Fruit fly (Drosophila melanogaster): ENCODE measurements around the gene Ent1.

Gene Ent1

dm6 chr2L:309177-309576, 48.5 kb downstream of the Ent1 start (continued):
- TF ChIP-seq sc (optimal IDR thresholded peaks at IDR 0.05): no peak
- TF ChIP-seq sc (GFP tag; optimal IDR thresholded peaks at IDR 0.05): no peak
- TF ChIP-seq wor (GFP tag; IDR thresholded peaks at IDR 0.05): no peak
- TF ChIP-seq Max (GFP tag; optimal IDR thresholded peaks at IDR 0.05): no peak
- no peak for TF ChIP-seq CG16863 (GFP tag; optimal IDR thresholded peaks at IDR 0.05)
- no peak for TF ChIP-seq Mes4 (GFP tag; optimal IDR thresholded peaks at IDR 0.05)
- TF ChIP-seq fd102C (GFP tag; optimal IDR thresholded peaks at IDR 0.05): no peak
- peak; percentile 62 for TF ChIP-seq sens (GFP tag)
- peak; percentile 6 for TF ChIP-seq ewg (GFP tag; optimal IDR thresholded peaks at IDR 0.05)
- no peak for TF ChIP-seq CG11560 (tag; IDR thresholded peaks at IDR 0.05)
- no peak for TF ChIP-seq Dip2 (GFP tag; IDR thresholded peaks at IDR 0.05)
- no peak for TF ChIP-seq CG2875 (GFP tag; optimal IDR thresholded peaks at IDR 0.05)
- TF ChIP-seq zfh1 (GFP tag; IDR thresholded peaks at IDR 0.05): no peak
- TF ChIP-seq bab2 (GFP tag; optimal IDR thresholded peaks at IDR 0.05): no peak
- TF ChIP-seq CG18764 (GFP tag; optimal IDR thresholded peaks at IDR 0.05): peak; percentile 9
- no peak for TF ChIP-seq cad (GFP tag; optimal IDR thresholded peaks at IDR 0.05)

DNA sequence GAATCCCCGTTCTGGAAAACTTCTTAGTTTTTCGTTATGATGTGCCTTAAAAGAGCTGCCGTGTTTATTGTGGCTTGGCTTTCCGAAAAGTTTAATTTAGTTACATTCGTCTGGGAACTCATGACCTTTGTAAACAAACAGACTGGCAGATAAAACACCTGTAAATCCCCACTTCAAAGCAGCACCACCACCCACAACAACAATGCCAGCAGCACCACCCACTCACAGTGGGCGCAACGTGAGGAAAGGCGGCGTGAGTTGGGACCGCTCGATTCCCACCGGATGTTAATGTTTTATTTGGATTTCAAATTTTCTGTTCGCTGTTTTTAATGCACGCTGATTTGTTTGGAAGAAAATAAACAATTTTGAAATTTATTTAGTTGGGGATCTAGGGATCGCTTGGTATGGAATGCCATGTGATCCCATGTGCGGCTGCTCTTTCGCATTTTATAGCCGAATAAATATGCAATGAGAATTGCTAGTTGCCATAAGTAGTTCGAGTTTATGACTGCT, 49.4 kb downstream of the Ent1 start:
- TF ChIP-seq sr (GFP tag; IDR thresholded peaks at IDR 0.05) (peak; percentile 56; the same call in 1 of the 3 replicates), run (tag; optimal IDR thresholded peaks at IDR 0.05) (peak; percentile 17), Nf-YC (tag; optimal IDR thresholded peaks at IDR 0.05) (no peak), CG8290 (GFP tag; optimal IDR thresholded peaks at IDR 0.05) (no peak), CG8290 (tag; optimal IDR thresholded peaks at IDR 0.05) (no peak), kah (GFP tag; optimal IDR thresholded peaks at IDR 0.05) (peak; percentile 69), CG9932 (GFP tag; IDR thresholded peaks at IDR 0.05) (no peak), Gsc (GFP tag; IDR thresholded peaks at IDR 0.05) (no peak), CG12769 (tag; optimal IDR thresholded peaks at IDR 0.05) (peak; percentile 71), fd64A (GFP tag; optimal IDR thresholded peaks at IDR 0.05) (peak; percentile 43), sens (GFP tag) (peak; percentile 3), bcd (GFP tag; optimal IDR thresholded peaks at IDR 0.05) (no peak), CG1024 (GFP tag; IDR thresholded peaks at IDR 0.05) (no peak), abd-A (tag; optimal IDR thresholded peaks at IDR 0.05) (peak; percentile 27), sd (tag; optimal IDR thresholded peaks at IDR 0.05) (peak; percentile 69)

- TF ChIP-seq cwo (GFP tag; optimal IDR thresholded peaks at IDR 0.05): peak; percentile 19
- no peak for TF ChIP-seq danr (GFP tag; IDR thresholded peaks at IDR 0.05)
- peak; percentile 0 for TF ChIP-seq Jarid2 (GFP tag; optimal IDR thresholded peaks at IDR 0.05)
- 0 out of 3 replicates have a peak, but pooled peaks have one; percentile 14 for TF ChIP-seq CG2889 (GFP tag; IDR thresholded peaks at IDR 0.05)
- no peak for TF ChIP-seq amos (GFP tag; IDR thresholded peaks at IDR 0.05; ENCODE audit: partially characterized antibody)
- TF ChIP-seq zen2 (GFP tag; IDR thresholded peaks at IDR 0.05; ENCODE audit: partially characterized antibody): no peak
- peak; percentile 23 for TF ChIP-seq pros (GFP tag; optimal IDR thresholded peaks at IDR 0.05)
- no peak for TF ChIP-seq grau (tag; optimal IDR thresholded peaks at IDR 0.05)
- TF ChIP-seq CG10321 (GFP tag; IDR thresholded peaks at IDR 0.05): no peak
- 0 out of 2 replicates have a peak, but pooled peaks have one; percentile 18 for TF ChIP-seq sob (GFP tag; IDR thresholded peaks at IDR 0.05)
- TF ChIP-seq CG8089 (GFP tag; optimal IDR thresholded peaks at IDR 0.05): no peak
- peak; percentile 27 for TF ChIP-seq CG12769 (tag; optimal IDR thresholded peaks at IDR 0.05)
- 0 out of 2 replicates have a peak, but pooled peaks have one; percentile 19 for TF ChIP-seq CG9932 (GFP tag; IDR thresholded peaks at IDR 0.05)
- no peak for TF ChIP-seq grn (GFP tag; optimal IDR thresholded peaks at IDR 0.05)
- no peak for TF ChIP-seq lbe (GFP tag; optimal IDR thresholded peaks at IDR 0.05)
- TF ChIP-seq CG10959 (GFP tag; IDR thresholded peaks at IDR 0.05): no peak
- peak; percentile 1 for TF ChIP-seq exex (tag; optimal IDR thresholded peaks at IDR 0.05)
- TF ChIP-seq run (tag; optimal IDR thresholded peaks at IDR 0.05): peak; percentile 39
- TF ChIP-seq hb (GFP tag; IDR thresholded peaks at IDR 0.05; ENCODE audit: partially characterized antibody): 0 out of 3 replicates have a peak, but pooled peaks have one; percentile 42
- TF ChIP-seq vvl (GFP tag; IDR thresholded peaks at IDR 0.05): 0 out of 2 replicates have a peak, but pooled peaks have one; percentile 31
- TF ChIP-seq CG4328 (GFP tag; optimal IDR thresholded peaks at IDR 0.05): no peak
- TF ChIP-seq NFAT (GFP tag; IDR thresholded peaks at IDR 0.05): no peak
- peak; percentile 70 for TF ChIP-seq caup (GFP tag; optimal IDR thresholded peaks at IDR 0.05; ENCODE audit: severe bottlenecking)
Observed at dm6 chr2L:307129-307528, 50.5 kb downstream of the Ent1 start.

Measured in whole organism, embryonic.